Worm (Caenorhabditis elegans) whole organism, L1 larva: ENCODE measurements around the gene ech-5.

Source experiments
- C04F5.9 ChIP-seq: sonication (generic microtip); optimal IDR thresholded peaks from 2 replicates; lab custom pipeline; 2016; ENCODE audit warnings: missing genetic modification characterization, missing compliant biosample characterization
- C16A3.4 ChIP-seq: fragments of 150-350 bp; optimal IDR thresholded peaks from 2 replicates; lab custom pipeline; 2014; ENCODE audit warnings: missing biosample characterization, missing genetic modification characterization
- F16B12.6 ChIP-seq: fragments of 150-350 bp; optimal IDR thresholded peaks from 2 replicates; lab custom pipeline; 2014; ENCODE audit warnings: missing biosample characterization, missing genetic modification characterization
- aha-1 ChIP-seq: fragments of 150-350 bp; optimal IDR thresholded peaks from 2 replicates; lab custom pipeline; 2014; ENCODE audit warnings: missing biosample characterization, missing genetic modification characterization
- aly-2 ChIP-seq: fragments of 150-350 bp; optimal IDR thresholded peaks from 2 replicates; lab custom pipeline; 2014; ENCODE audit warnings: missing biosample characterization, missing genetic modification characterization
- ama-1 ChIP-seq: fragments of 150-350 bp; optimal IDR thresholded peaks from 2 replicates; lab custom pipeline; 2014
- ceh-8 ChIP-seq: fragments of 200-800 bp; sonication (Bioruptor generic); optimal IDR thresholded peaks from 2 replicates; lab custom pipeline; 2018; ENCODE audit warnings: mild to moderate bottlenecking, missing genetic modification characterization, moderate library complexity, missing compliant biosample characterization
- ceh-90 ChIP-seq: sonication (generic microtip); optimal IDR thresholded peaks from 2 replicates; lab custom pipeline; 2016; ENCODE audit warnings: missing genetic modification characterization, missing compliant biosample characterization
- ces-1 ChIP-seq: fragments of 150-350 bp; optimal IDR thresholded peaks from 2 replicates; lab custom pipeline; 2014; ENCODE audit warnings: missing biosample characterization, missing genetic modification reagents, missing genetic modification characterization
- dsc-1 ChIP-seq: sonication (generic microtip); optimal IDR thresholded peaks from 2 replicates; lab custom pipeline; 2016; ENCODE audit warnings: mild to moderate bottlenecking, missing genetic modification characterization, missing compliant biosample characterization
- egl-13 ChIP-seq: sonication (generic microtip); optimal IDR thresholded peaks from 2 replicates; lab custom pipeline; 2016; ENCODE audit warnings: missing genotype, missing genetic modification reagents, missing genetic modification characterization, missing compliant biosample characterization
- fkh-10 ChIP-seq: sonication (generic microtip); optimal IDR thresholded peaks from 2 replicates; lab custom pipeline; 2017; ENCODE audit warnings: missing biosample characterization, missing genetic modification reagents, missing genetic modification characterization
- fkh-4 ChIP-seq: sonication (generic microtip); optimal IDR thresholded peaks from 2 replicates; lab custom pipeline; 2016; ENCODE audit warnings: missing compliant biosample characterization, missing genetic modification characterization, borderline replicate concordance
- fkh-8 ChIP-seq: sonication (generic microtip); optimal IDR thresholded peaks from 2 replicates; lab custom pipeline; 2016; ENCODE audit warnings: mild to moderate bottlenecking, missing genetic modification characterization, missing compliant biosample characterization
- fos-1 ChIP-seq: fragments of 150-350 bp; optimal IDR thresholded peaks from 2 replicates; lab custom pipeline; 2014; ENCODE audit warnings: missing biosample characterization, missing genetic modification characterization
- hlh-4 ChIP-seq: sonication (generic microtip); optimal IDR thresholded peaks from 2 replicates; lab custom pipeline; 2016; ENCODE audit warnings: mild to moderate bottlenecking, missing genetic modification characterization, missing compliant biosample characterization
- irx-1 ChIP-seq: sonication (generic microtip); optimal IDR thresholded peaks from 2 replicates; lab custom pipeline; 2016; ENCODE audit warnings: missing genetic modification characterization, missing compliant biosample characterization
- isw-1 ChIP-seq: fragments of 200-800 bp; sonication (Bioruptor generic); IDR thresholded peaks from 2 replicates; pipeline ENCODE4 v1.3.6; 2022; ENCODE audit warnings: missing genetic modification characterization, missing compliant biosample characterization
- lin-13 ChIP-seq: fragments of 150-350 bp; optimal IDR thresholded peaks from 2 replicates; lab custom pipeline; 2014; ENCODE audit warnings: missing biosample characterization, missing genetic modification reagents, missing genetic modification characterization
- lin-14 ChIP-seq: fragments of 200-800 bp; sonication (Bioruptor generic); optimal IDR thresholded peaks from 2 replicates; lab custom pipeline; 2018; ENCODE audit warnings: mild to moderate bottlenecking, missing genetic modification characterization, moderate library complexity, missing compliant biosample characterization
- lin-15B ChIP-seq: fragments of 150-350 bp; sonication (generic microtip); optimal IDR thresholded peaks from 3 replicates; lab custom pipeline; 2014; ENCODE audit warnings: missing biosample characterization, missing genetic modification characterization
- lin-35 ChIP-seq, 2 experiments: fragments of 150-350 bp; optimal IDR thresholded peaks; 2 replicates each; lab custom pipeline; 2014; ENCODE audit warnings: missing biosample characterization in 2 of 2, missing genetic modification characterization in 2 of 2, missing genetic modification reagents in 2 of 2
- nhr-11 ChIP-seq: fragments of 150-350 bp; optimal IDR thresholded peaks from 2 replicates; lab custom pipeline; 2014; ENCODE audit warnings: missing biosample characterization, missing genetic modification characterization
- nhr-237 ChIP-seq: fragments of 150-350 bp; optimal IDR thresholded peaks from 2 replicates; lab custom pipeline; 2014; ENCODE audit warnings: missing biosample characterization, missing genetic modification characterization
- nhr-28 ChIP-seq: fragments of 150-350 bp; optimal IDR thresholded peaks from 2 replicates; lab custom pipeline; 2014; ENCODE audit warnings: missing biosample characterization, missing genetic modification characterization
- nhr-47 ChIP-seq: sonication (generic microtip); optimal IDR thresholded peaks from 2 replicates; lab custom pipeline; 2016; ENCODE audit warnings: mild to moderate bottlenecking, missing genetic modification characterization, moderate library complexity, missing compliant biosample characterization
- nhr-71 ChIP-seq: sonication (generic microtip); optimal IDR thresholded peaks from 2 replicates; lab custom pipeline; 2016; ENCODE audit warnings: mild to moderate bottlenecking, missing genetic modification characterization, moderate library complexity, missing compliant biosample characterization
- nhr-84 ChIP-seq: sonication (generic microtip); optimal IDR thresholded peaks from 2 replicates; lab custom pipeline; 2017; ENCODE audit warnings: missing biosample characterization, missing genetic modification characterization
- nhr-85 ChIP-seq: sonication (generic microtip); peaks from one replicate; lab custom pipeline; 2016; ENCODE audit warnings: missing genetic modification characterization, inconsistent platforms, missing compliant biosample characterization
- pqm-1 ChIP-seq: sonication (generic microtip); optimal IDR thresholded peaks from 3 replicates; lab custom pipeline; 2017; ENCODE audit warnings: missing biosample characterization, missing genetic modification characterization
- rnt-1 ChIP-seq: sonication (generic microtip); optimal IDR thresholded peaks from 2 replicates; lab custom pipeline; 2016; ENCODE audit warnings: mild to moderate bottlenecking, missing genetic modification characterization, moderate library complexity, missing compliant biosample characterization
- skn-1 ChIP-seq: fragments of 150-350 bp; optimal IDR thresholded peaks from 2 replicates; lab custom pipeline; 2014; ENCODE audit warnings: missing biosample characterization, missing genetic modification characterization
- snpc-4 ChIP-seq: fragments of 150-350 bp; optimal IDR thresholded peaks from 2 replicates; lab custom pipeline; 2014; ENCODE audit warnings: missing biosample characterization, missing genetic modification characterization
- sox-4 ChIP-seq: sonication (generic microtip); optimal IDR thresholded peaks from 2 replicates; lab custom pipeline; 2016; ENCODE audit warnings: missing genetic modification characterization, missing compliant biosample characterization
- unc-62 ChIP-seq: fragments of 150-350 bp; optimal IDR thresholded peaks from 2 replicates; lab custom pipeline; 2014; ENCODE audit warnings: missing biosample characterization, missing genetic modification reagents, missing genetic modification characterization
- unc-86 ChIP-seq: sonication (generic microtip); optimal IDR thresholded peaks from 2 replicates; lab custom pipeline; 2016; ENCODE audit warnings: missing genetic modification characterization, missing compliant biosample characterization
- unc-98 ChIP-seq: fragments of 200-800 bp; sonication (Bioruptor generic); IDR thresholded peaks from 2 replicates; pipeline ENCODE4 v1.3.6; 2022; ENCODE audit warnings: missing genetic modification characterization, missing compliant biosample characterization
- vab-15 ChIP-seq: sonication (generic microtip); optimal IDR thresholded peaks from 2 replicates; lab custom pipeline; 2017; ENCODE audit warnings: missing genotype, mild to moderate bottlenecking, missing genetic modification characterization, missing compliant biosample characterization
- xbp-1 ChIP-seq: sonication (generic microtip); optimal IDR thresholded peaks from 2 replicates; lab custom pipeline; 2016; ENCODE audit warnings: missing genetic modification characterization, missing compliant biosample characterization
- zag-1 ChIP-seq: fragments of 150-350 bp; optimal IDR thresholded peaks from 2 replicates; lab custom pipeline; 2014; ENCODE audit warnings: missing biosample characterization, missing genetic modification characterization

ech-5 gene

ce11 chrIV:828427-828826, 31.6 kb downstream of the ech-5 start (continued):
- TF ChIP-seq nhr-47 (tag; lab: Kevin White, UChicago) = peak; percentile 80
- no peak for TF ChIP-seq nhr-11 (tag; lab: Kevin White, UChicago)
- peak; percentile 25 for TF ChIP-seq F16B12.6
- TF ChIP-seq ama-1 (lab: Kevin White, UChicago) = peak; percentile 27
- peak; percentile 34 to 70 for TF ChIP-seq lin-35 (GFP tag; optimal IDR thresholded peaks at IDR 0.05; lab: Kevin White, UChicago)
- TF ChIP-seq fkh-10 (GFP tag; lab: Kevin White, UChicago) = peak; percentile 50
- TF ChIP-seq xbp-1 (tag; lab: Kevin White, UChicago) = peak; percentile 59
- no peak for TF ChIP-seq ceh-90 (tag; lab: Kevin White, UChicago)
- peak; percentile 40 for TF ChIP-seq aly-2 (tag; lab: Kevin White, UChicago)
- TF ChIP-seq zag-1 (tag; lab: Kevin White, UChicago) = peak; percentile 29
- peak; percentile 81 for TF ChIP-seq snpc-4 (tag; lab: Kevin White, UChicago)
- peak; percentile 70 for TF ChIP-seq unc-86 (tag; lab: Kevin White, UChicago)
- no peak for TF ChIP-seq hlh-4 (tag; lab: Kevin White, UChicago)
- TF ChIP-seq irx-1 = peak; percentile 43
- TF ChIP-seq lin-14 (GFP tag; lab: Kevin White, UChicago) = no peak
- peak; percentile 69 for TF ChIP-seq dsc-1
- peak; percentile 90 for TF ChIP-seq aha-1 (tag; lab: Kevin White, UChicago)
- TF ChIP-seq C04F5.9 (tag; lab: Kevin White, UChicago) = peak; percentile 17
- TF ChIP-seq egl-13 (tag; lab: Kevin White, UChicago) = peak; percentile 23
- TF ChIP-seq lin-15B (tag; lab: Kevin White, UChicago) = peak; percentile 88
- TF ChIP-seq nhr-237 (tag; lab: Kevin White, UChicago) = no peak
- peak; percentile 60 for TF ChIP-seq isw-1 (GFP tag; lab: Robert Waterston, UW)
- peak; percentile 78 for TF ChIP-seq fos-1 (tag; lab: Kevin White, UChicago)
- peak; percentile 72 for TF ChIP-seq C16A3.4 (tag; lab: Kevin White, UChicago)
- TF ChIP-seq sox-4 = peak; percentile 45

ce11 chrIV:829107-829506, 32.3 kb downstream of the ech-5 start:
- TF ChIP-seq nhr-47 (tag; lab: Kevin White, UChicago) (peak; percentile 6), fkh-8 (tag; lab: Kevin White, UChicago) (peak; percentile 90), ces-1 (GFP tag; lab: Kevin White, UChicago) (no peak), C16A3.4 (tag; lab: Kevin White, UChicago) (no peak), nhr-71 (tag; lab: Kevin White, UChicago) (peak; percentile 23), lin-13 (GFP tag; lab: Kevin White, UChicago) (no peak), nhr-85 (peak; percentile 19), dsc-1 (peak; percentile 5), rnt-1 (tag; lab: Kevin White, UChicago) (no peak), zag-1 (tag; lab: Kevin White, UChicago) (no peak)

ce11 chrIV:829691-830090, 32.9 kb downstream of the ech-5 start:
- TF ChIP-seq unc-62 (GFP tag; lab: Kevin White, UChicago) (no peak), fkh-4 (tag; lab: Kevin White, UChicago) (no peak), skn-1 (tag; lab: Kevin White, UChicago) (no peak), vab-15 (tag; lab: Kevin White, UChicago) (no peak), nhr-237 (tag; lab: Kevin White, UChicago) (no peak), nhr-84 (tag; lab: Kevin White, UChicago) (no peak), lin-14 (GFP tag; lab: Kevin White, UChicago) (no peak), pqm-1 (tag; lab: Kevin White, UChicago) (no peak), unc-98 (GFP tag; lab: Robert Waterston, UW) (no peak), ceh-8 (GFP tag; lab: Kevin White, UChicago) (no peak), nhr-11 (tag; lab: Kevin White, UChicago) (no peak), nhr-28 (no peak), lin-35 (GFP tag; optimal IDR thresholded peaks at IDR 0.05; lab: Kevin White, UChicago) (no peak)
- TF ChIP-seq, all 84 proteins: peak for 0
